Worm (Caenorhabditis elegans): Measurements from ENCODE around the gene cyp-33C12.
A peak's percentile ranks its signal among the peaks of the same experiment; 100 is the strongest.

The cyp-33C12 gene

ce11 chrV:2206801-2207200, 2.6 kb upstream of the cyp-33C12 start, which contains the start of gene svh-11:
TSS of gene svh-11 (plus strand) at chrV:2207101.
- TF ChIP-seq lir-3 (tag; optimal IDR thresholded peaks at IDR 0.05) (no peak), duxl-1 (tag; optimal IDR thresholded peaks at IDR 0.05; ENCODE audit: poor library complexity) (no peak), ces-1 (GFP tag; optimal IDR thresholded peaks at IDR 0.05) (no peak), nhr-111 (GFP tag; optimal IDR thresholded peaks at IDR 0.05) (no peak), saeg-2 (GFP tag; IDR thresholded peaks at IDR 0.05) (no peak), lin-15B (tag; optimal IDR thresholded peaks at IDR 0.05) (no peak), T26A8.4 (GFP tag; IDR thresholded peaks at IDR 0.05) (no peak), aly-2 (tag; optimal IDR thresholded peaks at IDR 0.05) (no peak), lin-13 (GFP tag; optimal IDR thresholded peaks at IDR 0.05) (no peak), zfp-2 (tag; optimal IDR thresholded peaks at IDR 0.05) (no peak), unc-62 (GFP tag; optimal IDR thresholded peaks at IDR 0.05 in 1 of 2) (no peak), unc-62 (tag; optimal IDR thresholded peaks at IDR 0.05) (no peak), dve-1 (tag; optimal IDR thresholded peaks at IDR 0.05; ENCODE audit: insufficient read depth) (no peak), nhr-10 (tag; optimal IDR thresholded peaks at IDR 0.05) (no peak), ceh-20 (GFP tag; IDR thresholded peaks at IDR 0.05) (no peak), unc-39 (tag; optimal IDR thresholded peaks at IDR 0.05) (no peak), mxl-2 (GFP tag; conservative IDR thresholded peaks at IDR 0.05) (no peak), ceh-28 (tag; optimal IDR thresholded peaks at IDR 0.05) (no peak), ama-1 (optimal IDR thresholded peaks at IDR 0.05) (no peak), D1046.2 (GFP tag; IDR thresholded peaks at IDR 0.05) (no peak)

- TF ChIP-seq Y48G9A.11 (GFP tag; IDR thresholded peaks at IDR 0.05) (no peak), tag-97 (GFP tag; IDR thresholded peaks at IDR 0.05) (no peak), lim-7 (GFP tag; IDR thresholded peaks at IDR 0.05) (no peak), php-3 (GFP tag; IDR thresholded peaks at IDR 0.05) (no peak), hlh-11 (tag; optimal IDR thresholded peaks at IDR 0.05) (no peak), nhr-111 (GFP tag; optimal IDR thresholded peaks at IDR 0.05) (no peak), lin-38 (GFP tag; IDR thresholded peaks at IDR 0.05) (no peak)
These were observed 2.0 kb upstream of the cyp-33C12 start, which contains the start of gene srt-40 for ce11 chrV:2206181-2206580. TSS of gene srt-40 (minus strand) at chrV:2206281.

- TF ChIP-seq pqm-1 (tag; optimal IDR thresholded peaks at IDR 0.05) = peak; percentile 29
- TF ChIP-seq Y5F2A.4 (GFP tag; optimal IDR thresholded peaks at IDR 0.05) = no peak
- no peak for TF ChIP-seq mxl-2 (GFP tag; conservative IDR thresholded peaks at IDR 0.05)
- TF ChIP-seq hmg-1.1 (GFP tag; IDR thresholded peaks at IDR 0.05) = no peak
- TF ChIP-seq gei-8 (GFP tag; optimal IDR thresholded peaks at IDR 0.05) = no peak
- TF ChIP-seq lin-15B (tag; optimal IDR thresholded peaks at IDR 0.05) = no peak
- TF ChIP-seq ceh-20 (GFP tag; IDR thresholded peaks at IDR 0.05) = no peak
- TF ChIP-seq attf-4 (tag; optimal IDR thresholded peaks at IDR 0.05) = no peak
- TF ChIP-seq fkh-10 (GFP tag; optimal IDR thresholded peaks at IDR 0.05) = no peak
- TF ChIP-seq nhr-77 (tag; optimal IDR thresholded peaks at IDR 0.05) = no peak
- TF ChIP-seq hif-1 (tag; optimal IDR thresholded peaks at IDR 0.05) = no peak
- peak; percentile 50; the same call in 1 of the 2 replicates for TF ChIP-seq dmd-6 (GFP tag; IDR thresholded peaks at IDR 0.05)
- no peak for TF ChIP-seq ZK546.5 (tag; optimal IDR thresholded peaks at IDR 0.05)
- no peak for TF ChIP-seq ztf-11 (tag; optimal IDR thresholded peaks at IDR 0.05)
- TF ChIP-seq nhr-76 (tag; optimal IDR thresholded peaks at IDR 0.05) = no peak
- TF ChIP-seq lin-39 (tag; optimal IDR thresholded peaks at IDR 0.05) = no peak
- no peak for TF ChIP-seq zfp-3 (GFP tag; conservative IDR thresholded peaks at IDR 0.05)
- no peak for TF ChIP-seq nhr-102 (tag; optimal IDR thresholded peaks at IDR 0.05)
- TF ChIP-seq daf-19 (GFP tag; conservative IDR thresholded peaks at IDR 0.05) = no peak
- TF ChIP-seq nhr-41 (GFP tag; IDR thresholded peaks at IDR 0.05) = no peak
- no peak for TF ChIP-seq ceh-44 (GFP tag; IDR thresholded peaks at IDR 0.05)
- no peak for TF ChIP-seq nhr-48 (tag; optimal IDR thresholded peaks at IDR 0.05)
- TF ChIP-seq ztf-7 (tag; optimal IDR thresholded peaks at IDR 0.05) = no peak
- TF ChIP-seq ceh-62 (tag; optimal IDR thresholded peaks at IDR 0.05) = no peak
- no peak for TF ChIP-seq snpc-4 (tag; optimal IDR thresholded peaks at IDR 0.05)
- TF ChIP-seq dve-1 (tag; optimal IDR thresholded peaks at IDR 0.05; ENCODE audit: insufficient read depth) = peak; percentile 52
- TF ChIP-seq daf-16 (GFP tag; optimal IDR thresholded peaks at IDR 0.05) = no peak
- TF ChIP-seq daf-16 (tag; optimal IDR thresholded peaks at IDR 0.05) = peak; percentile 67
- no peak for TF ChIP-seq mxl-3 (GFP tag; optimal IDR thresholded peaks at IDR 0.05)
These were observed 3.0 kb downstream of the cyp-33C12 start, which contains the start of gene cyp-32B1 for ce11 chrV:2201240-2201639. TSS of gene cyp-32B1 (minus strand) at chrV:2201415.

Measured in whole organism, L4 larva.